Worm (Caenorhabditis elegans) whole organism, L3 larva: ENCODE data around the gene C17H12.3.

Experiments
- ama-1 ChIP-seq: fragments of 150-350 bp; optimal IDR thresholded peaks from 2 replicates; lab custom pipeline; 2018
- elt-3 ChIP-seq, 3 experiments: fragments of 150-350 bp in 1 of 3; sonication (generic microtip) in 2 of 3; optimal IDR thresholded peaks; 2 replicates in 2 of 3; 4 replicates in 1 of 3; lab custom pipeline; 2014 to 2017; ENCODE audit warnings: missing biosample characterization in 3 of 3, missing genetic modification characterization in 3 of 3
- eor-1 ChIP-seq, 2 experiments: fragments of 150-350 bp; optimal IDR thresholded peaks; 2 replicates each; lab custom pipeline; 2014 to 2018; ENCODE audit warnings: missing biosample characterization in 2 of 2, missing genetic modification characterization in 2 of 2
- fos-1 ChIP-seq: fragments of 150-350 bp; optimal IDR thresholded peaks from 2 replicates; lab custom pipeline; 2014; ENCODE audit warnings: missing biosample characterization, missing genetic modification characterization
- lsy-12 ChIP-seq: sonication (generic microtip); optimal IDR thresholded peaks from 2 replicates; lab custom pipeline; 2016; ENCODE audit warnings: mild to moderate bottlenecking, missing genetic modification characterization, missing compliant biosample characterization
- nhr-28 ChIP-seq: fragments of 150-350 bp; optimal IDR thresholded peaks from 2 replicates; lab custom pipeline; 2014; ENCODE audit warnings: missing biosample characterization, missing genetic modification characterization
- nhr-76 ChIP-seq: fragments of 150-350 bp; sonication (generic microtip); optimal IDR thresholded peaks from 5 replicates; lab custom pipeline; 2014; ENCODE audit warnings: missing biosample characterization, missing genetic modification characterization
- nhr-77 ChIP-seq: fragments of 150-350 bp; optimal IDR thresholded peaks from 2 replicates; lab custom pipeline; 2014; ENCODE audit warnings: missing biosample characterization, missing genetic modification characterization
- sea-2 ChIP-seq: fragments of 150-350 bp; sonication (generic microtip); optimal IDR thresholded peaks from 4 replicates; lab custom pipeline; 2014; ENCODE audit warnings: missing biosample characterization, missing genetic modification reagents, missing genetic modification characterization
- snpc-4 ChIP-seq: fragments of 150-350 bp; optimal IDR thresholded peaks from 2 replicates; lab custom pipeline; 2014; ENCODE audit warnings: missing biosample characterization, missing genetic modification characterization
- ztf-11 ChIP-seq: fragments of 150-350 bp; optimal IDR thresholded peaks from 2 replicates; lab custom pipeline; 2014; ENCODE audit warnings: missing biosample characterization, missing genetic modification characterization

DNA sequence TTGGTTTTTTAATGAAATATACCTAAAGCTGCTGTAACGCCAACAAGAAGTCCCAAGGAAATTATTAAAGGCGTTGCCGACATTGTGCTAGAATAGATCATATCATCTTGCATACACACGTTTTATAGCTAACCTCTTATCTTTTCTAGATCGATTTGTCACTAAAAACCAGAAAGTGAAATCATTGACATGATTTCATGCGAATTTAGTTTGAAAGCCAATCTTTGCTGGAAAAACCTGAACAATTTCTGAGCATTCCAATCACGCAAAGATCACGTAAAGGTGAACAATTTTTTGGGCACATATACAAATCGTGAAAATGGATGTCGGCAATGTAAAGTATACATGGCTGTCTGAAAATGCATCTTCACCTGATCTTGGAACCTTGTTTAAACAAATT lies 27.0 kb upstream of the C17H12.3 start, which contains the start of gene C17H12.6:
- TF ChIP-seq lsy-12 (tag; lab: Kevin White, UChicago) (no peak), nhr-28 (tag; lab: Kevin White, UChicago) (no peak), elt-3 (tag; optimal IDR thresholded peaks at IDR 0.05; lab: Kevin White, UChicago) (no peak), nhr-76 (tag; lab: Kevin White, UChicago) (no peak), nhr-77 (tag; lab: Kevin White, UChicago) (no peak), ztf-11 (tag; lab: Kevin White, UChicago) (no peak), eor-1 (tag; optimal IDR thresholded peaks at IDR 0.05; lab: Kevin White, UChicago) (no peak), sea-2 (GFP tag; lab: Kevin White, UChicago) (no peak), snpc-4 (tag; lab: Kevin White, UChicago) (no peak), ama-1 (no peak), fos-1 (tag; lab: Kevin White, UChicago) (no peak)
